Fruit fly (Drosophila melanogaster): ENCODE measurements around the gene CG44085.
A peak's percentile ranks its signal among the peaks of the same experiment; 100 is the strongest.

The CG44085 gene

dm6 chr2L:13239689-13240088, 21.1 kb upstream of the CG44085 start, which contains the start of gene Jhbp13:
TSS of gene Jhbp13 (plus strand) at chr2L:13239989.
- TF ChIP-seq Ets98B (GFP tag; IDR thresholded peaks at IDR 0.05), result no peak
- no peak for TF ChIP-seq CG8159 (tag; optimal IDR thresholded peaks at IDR 0.05)
- TF ChIP-seq CG34367 (tag; optimal IDR thresholded peaks at IDR 0.05), result no peak
- TF ChIP-seq Pif1B (GFP tag; optimal IDR thresholded peaks at IDR 0.05), result no peak
- TF ChIP-seq CG17806 (tag; optimal IDR thresholded peaks at IDR 0.05), result no peak
- no peak for TF ChIP-seq D1 (tag; optimal IDR thresholded peaks at IDR 0.05)
- no peak for TF ChIP-seq rn (GFP tag; IDR thresholded peaks at IDR 0.05)
- no peak for TF ChIP-seq CG32121 (GFP tag; IDR thresholded peaks at IDR 0.05)
- no peak for TF ChIP-seq CG4496 (GFP tag; IDR thresholded peaks at IDR 0.05)
- TF ChIP-seq CG12605 (GFP tag; IDR thresholded peaks at IDR 0.05), result no peak
- TF ChIP-seq Pif1A (GFP tag; optimal IDR thresholded peaks at IDR 0.05), result no peak
- TF ChIP-seq EcR (GFP tag; optimal IDR thresholded peaks at IDR 0.05), result no peak

- no peak for TF ChIP-seq Snoo (tag; optimal IDR thresholded peaks at IDR 0.05)
- no peak for TF ChIP-seq rn (GFP tag; IDR thresholded peaks at IDR 0.05)
- TF ChIP-seq CG9948 (tag; optimal IDR thresholded peaks at IDR 0.05), result no peak
- TF ChIP-seq EcR (GFP tag; optimal IDR thresholded peaks at IDR 0.05), result no peak
Observed at dm6 chr2L:13244759-13245308, 16.0 kb upstream of the CG44085 start.

dm6 chr2L:13245855-13246645, 14.8 kb upstream of the CG44085 start, which contains the start of gene CG16820:
TSS of gene CG16820 (plus strand) at chr2L:13246232.
- TF ChIP-seq rn (GFP tag; IDR thresholded peaks at IDR 0.05) (no peak), Snoo (tag; optimal IDR thresholded peaks at IDR 0.05) (no peak), CG12605 (GFP tag; IDR thresholded peaks at IDR 0.05) (peak; percentile 71), CG32121 (GFP tag; IDR thresholded peaks at IDR 0.05) (no peak; the same call in 1 of the 2 replicates), Ets98B (GFP tag; IDR thresholded peaks at IDR 0.05) (peak; percentile 53; the same call in 1 of the 2 replicates)

dm6 chr2L:13251167-13251566, 9.6 kb upstream of the CG44085 start:
- no peak for TF ChIP-seq rn (GFP tag; IDR thresholded peaks at IDR 0.05)
- TF ChIP-seq CG10348 (GFP tag; IDR thresholded peaks at IDR 0.05), result no peak
- no peak for TF ChIP-seq CG34367 (tag; optimal IDR thresholded peaks at IDR 0.05)
- no peak for TF ChIP-seq CG4496 (GFP tag; IDR thresholded peaks at IDR 0.05)
- TF ChIP-seq CG15710 (tag; optimal IDR thresholded peaks at IDR 0.05), result peak; percentile 31
- TF ChIP-seq fd96Ca (GFP tag; IDR thresholded peaks at IDR 0.05), result no peak
- TF ChIP-seq CG8301 (tag; optimal IDR thresholded peaks at IDR 0.05), result peak; percentile 60
- no peak for TF ChIP-seq Ets98B (GFP tag; IDR thresholded peaks at IDR 0.05)
- peak; percentile 62 for TF ChIP-seq CG14655 (GFP tag; optimal IDR thresholded peaks at IDR 0.05)
- no peak for TF ChIP-seq CG32121 (GFP tag; IDR thresholded peaks at IDR 0.05)
- TF ChIP-seq CG9948 (tag; optimal IDR thresholded peaks at IDR 0.05), result peak; percentile 17
- TF ChIP-seq Pif1A (GFP tag; optimal IDR thresholded peaks at IDR 0.05), result no peak
- no peak for TF ChIP-seq gl (tag; optimal IDR thresholded peaks at IDR 0.05)
- no peak for TF ChIP-seq D1 (tag; optimal IDR thresholded peaks at IDR 0.05)
- peak; percentile 33 for TF ChIP-seq CG8159 (tag; optimal IDR thresholded peaks at IDR 0.05)
- TF ChIP-seq EcR (GFP tag; optimal IDR thresholded peaks at IDR 0.05), result no peak
- no peak for TF ChIP-seq Snoo (tag; optimal IDR thresholded peaks at IDR 0.05)
- peak; percentile 9 for TF ChIP-seq CG17806 (tag; optimal IDR thresholded peaks at IDR 0.05)
- TF ChIP-seq CG13204 (GFP tag; optimal IDR thresholded peaks at IDR 0.05), result no peak

- TF ChIP-seq EcR (GFP tag; optimal IDR thresholded peaks at IDR 0.05) (no peak), CG32121 (GFP tag; IDR thresholded peaks at IDR 0.05) (no peak), CG13204 (GFP tag; optimal IDR thresholded peaks at IDR 0.05) (no peak), CG14655 (GFP tag; optimal IDR thresholded peaks at IDR 0.05) (no peak), CG15710 (tag; optimal IDR thresholded peaks at IDR 0.05) (no peak), fd96Ca (GFP tag; IDR thresholded peaks at IDR 0.05) (no peak)
Observed at dm6 chr2L:13257177-13257576, 3.6 kb upstream of the CG44085 start, which contains the start of gene Naa20B. TSS of gene Naa20B (plus strand) at chr2L:13257477.

dm6 chr2L:13258702-13259101, 2.1 kb upstream of the CG44085 start:
- TF ChIP-seq fd96Ca (GFP tag; IDR thresholded peaks at IDR 0.05) (0 out of 3 replicates have a peak, but pooled peaks have one; percentile 50), CG4496 (GFP tag; IDR thresholded peaks at IDR 0.05) (peak; percentile 72), Ets98B (GFP tag; IDR thresholded peaks at IDR 0.05) (peak; percentile 70), Pif1A (GFP tag; optimal IDR thresholded peaks at IDR 0.05) (peak; percentile 26), CG12605 (GFP tag; IDR thresholded peaks at IDR 0.05) (no peak), Pif1B (GFP tag; optimal IDR thresholded peaks at IDR 0.05) (peak; percentile 26), rn (GFP tag; IDR thresholded peaks at IDR 0.05) (no peak), CG32121 (GFP tag; IDR thresholded peaks at IDR 0.05) (peak; percentile 53), CG8159 (tag; optimal IDR thresholded peaks at IDR 0.05) (peak; percentile 72), Snoo (tag; optimal IDR thresholded peaks at IDR 0.05) (no peak), CG14655 (GFP tag; optimal IDR thresholded peaks at IDR 0.05) (peak; percentile 67), gl (tag; optimal IDR thresholded peaks at IDR 0.05) (no peak), CG8301 (tag; optimal IDR thresholded peaks at IDR 0.05) (peak; percentile 60)
